Fruit fly (Drosophila melanogaster): ENCODE measurements around the gene CG33966.

DNA sequence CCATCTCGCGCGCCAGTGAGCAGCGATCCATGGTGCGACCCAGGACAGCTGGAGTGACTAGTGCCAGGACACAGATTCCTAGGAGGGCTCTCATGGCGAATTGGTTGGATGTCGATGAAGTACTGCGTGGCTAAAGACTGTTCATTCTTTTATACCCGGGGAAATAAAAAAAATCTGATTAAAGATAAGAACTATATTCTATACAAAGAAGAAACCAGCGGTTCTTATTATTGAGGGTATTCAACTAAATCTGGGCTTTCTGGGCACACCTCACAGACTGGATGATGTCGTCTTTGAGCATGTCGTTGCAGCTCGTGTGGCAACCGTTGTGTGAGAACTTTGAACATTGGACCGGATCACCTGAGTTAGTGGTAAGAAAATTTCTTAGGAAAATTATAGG is 38.7 kb upstream of the CG33966 start, which contains the start of gene LysX:
- TF ChIP-seq CG1620 (GFP tag; optimal IDR thresholded peaks at IDR 0.05) = no peak
- TF ChIP-seq Clk (GFP tag; optimal IDR thresholded peaks at IDR 0.05) = no peak
- TF ChIP-seq Hr96 (GFP tag; optimal IDR thresholded peaks at IDR 0.05) = no peak
- TF ChIP-seq cnc (optimal IDR thresholded peaks at IDR 0.05) = no peak
- TF ChIP-seq Mnt (GFP tag; optimal IDR thresholded peaks at IDR 0.05) = no peak
- TF ChIP-seq CG14711 (tag; optimal IDR thresholded peaks at IDR 0.05) = no peak
- no peak for TF ChIP-seq CG11617 (GFP tag; optimal IDR thresholded peaks at IDR 0.05)

All from whole organism, adult.